Fruit fly (Drosophila melanogaster) whole organism, embryonic: ENCODE results near the gene CG14230.

Source experiments
- Aef1 ChIP-seq: fragments of 200-800 bp; sonication (Bioruptor generic); IDR thresholded peaks from 3 replicates; pipeline ENCODE4 v1.3.6; 2022; ENCODE audit warnings: missing biosample characterization, missing genetic modification characterization
- B-H1 ChIP-seq: fragments of 200-800 bp; sonication (Bioruptor generic); IDR thresholded peaks from 3 replicates; pipeline ENCODE4 v1.3.6; 2022; ENCODE audit warnings: missing biosample characterization, missing genetic modification characterization
- BEAF-32 ChIP-seq: fragments of 200-800 bp; sonication (Bioruptor generic); optimal IDR thresholded peaks from 3 replicates; lab custom pipeline; 2017; ENCODE audit warnings: missing biosample characterization, missing genetic modification characterization, mild to moderate bottlenecking, moderate library complexity, missing genetic modification reagents
- BtbVII ChIP-seq: fragments of 200-800 bp; sonication (Bioruptor generic); optimal IDR thresholded peaks from 3 replicates; lab custom pipeline; 2017; ENCODE audit warnings: missing biosample characterization, mild to moderate bottlenecking, missing genetic modification characterization
- CG10431 ChIP-seq: fragments of 200-800 bp; sonication (Bioruptor generic); optimal IDR thresholded peaks from 3 replicates; lab custom pipeline; 2018; ENCODE audit warnings: missing biosample characterization, mild to moderate bottlenecking, missing genetic modification characterization
- CG10959 ChIP-seq: fragments of 200-800 bp; sonication (Bioruptor generic); IDR thresholded peaks from 2 replicates; pipeline ENCODE4 v1.3.6; 2022; ENCODE audit warnings: missing biosample characterization, missing genetic modification characterization
- CG11504 ChIP-seq: fragments of 200-800 bp; sonication (Bioruptor generic); optimal IDR thresholded peaks from 3 replicates; lab custom pipeline; 2019; ENCODE audit warnings: missing biosample characterization, mild to moderate bottlenecking, missing genetic modification characterization, moderate library complexity
- CG12071 ChIP-seq: fragments of 200-800 bp; sonication (Bioruptor generic); optimal IDR thresholded peaks from 3 replicates; lab custom pipeline; 2018; ENCODE audit warnings: missing biosample characterization, mild to moderate bottlenecking, missing genetic modification characterization
- CG13296 ChIP-seq: fragments of 200-800 bp; sonication (Bioruptor generic); optimal IDR thresholded peaks from 3 replicates; lab custom pipeline; 2018; ENCODE audit warnings: missing biosample characterization, mild to moderate bottlenecking, missing genetic modification characterization
- CG13424 ChIP-seq: fragments of 200-800 bp; sonication (Bioruptor generic); optimal IDR thresholded peaks from 2 replicates; lab custom pipeline; 2019; ENCODE audit warnings: missing biosample characterization, mild to moderate bottlenecking, missing genetic modification characterization, moderate library complexity
- CG15011 ChIP-seq: fragments of 200-800 bp; sonication (Bioruptor generic); optimal IDR thresholded peaks from 3 replicates; lab custom pipeline; 2018; ENCODE audit warnings: missing biosample characterization, mild to moderate bottlenecking, missing genetic modification characterization
- CG1792 ChIP-seq: fragments of 200-800 bp; sonication (Bioruptor generic); optimal IDR thresholded peaks from 2 replicates; lab custom pipeline; 2016; ENCODE audit warnings: missing biosample characterization, missing genetic modification characterization
- CG2120 ChIP-seq: fragments of 200-800 bp; sonication (Bioruptor generic); optimal IDR thresholded peaks from 3 replicates; lab custom pipeline; 2016; ENCODE audit warnings: missing biosample characterization, missing genetic modification characterization
- CG2129 ChIP-seq: fragments of 200-800 bp; sonication (Bioruptor generic); IDR thresholded peaks from 2 replicates; pipeline ENCODE4 v1.3.6; 2022; ENCODE audit warnings: missing biosample characterization, missing genetic modification characterization; ENCODE audit not compliant: partially characterized antibody
- CG3407 ChIP-seq: fragments of 200-800 bp; sonication (Bioruptor generic); optimal IDR thresholded peaks from 2 replicates; lab custom pipeline; 2018; ENCODE audit warnings: missing biosample characterization, mild to moderate bottlenecking, missing genetic modification characterization
- CG4282 ChIP-seq: fragments of 200-800 bp; sonication (Bioruptor generic); optimal IDR thresholded peaks from 2 replicates; lab custom pipeline; 2016; ENCODE audit warnings: missing biosample characterization, missing genetic modification characterization
- CG4854 ChIP-seq: fragments of 200-800 bp; sonication (Bioruptor generic); optimal IDR thresholded peaks from 2 replicates; lab custom pipeline; 2016; ENCODE audit warnings: missing biosample characterization, missing genetic modification characterization, inconsistent platforms
- CG7271 ChIP-seq: fragments of 200-800 bp; sonication (Bioruptor generic); optimal IDR thresholded peaks from 2 replicates; lab custom pipeline; 2018; ENCODE audit warnings: missing biosample characterization, mild to moderate bottlenecking, missing genetic modification characterization, moderate library complexity
- CG7357 ChIP-seq: fragments of 200-800 bp; sonication (Bioruptor generic); IDR thresholded peaks from 3 replicates; pipeline ENCODE4 v1.3.6; 2022; ENCODE audit warnings: missing biosample characterization, missing genetic modification characterization
- CG8388 ChIP-seq: fragments of 200-800 bp; sonication (Bioruptor generic); optimal IDR thresholded peaks from 2 replicates; lab custom pipeline; 2019; ENCODE audit warnings: missing biosample characterization, mild to moderate bottlenecking, missing genetic modification characterization, moderate library complexity
- CG9817 ChIP-seq: fragments of 200-800 bp; sonication (Bioruptor generic); optimal IDR thresholded peaks from 2 replicates; lab custom pipeline; 2018; ENCODE audit warnings: missing biosample characterization, mild to moderate bottlenecking, missing genetic modification characterization, moderate library complexity
- Camta ChIP-seq: fragments of 200-800 bp; sonication (Bioruptor generic); optimal IDR thresholded peaks from 2 replicates; lab custom pipeline; 2016; ENCODE audit warnings: missing biosample characterization, missing genetic modification characterization
- Chrac-16 ChIP-seq: fragments of 200-800 bp; sonication (Bioruptor generic); optimal IDR thresholded peaks from 3 replicates; lab custom pipeline; 2016; ENCODE audit warnings: missing biosample characterization, missing genetic modification characterization
- Dad ChIP-seq: fragments of 200-800 bp; sonication (Bioruptor generic); optimal IDR thresholded peaks from 3 replicates; lab custom pipeline; 2016; ENCODE audit warnings: missing biosample characterization, missing genetic modification characterization
- H2.0 ChIP-seq: fragments of 200-800 bp; sonication (Bioruptor generic); IDR thresholded peaks from 2 replicates; pipeline ENCODE4 v1.3.6; 2022; ENCODE audit warnings: missing biosample characterization, missing genetic modification characterization
- Hmx ChIP-seq: fragments of 200-800 bp; sonication (Bioruptor generic); optimal IDR thresholded peaks from 2 replicates; lab custom pipeline; 2016; ENCODE audit warnings: missing biosample characterization, missing genetic modification characterization
- Jarid2 ChIP-seq: fragments of 200-800 bp; sonication (Bioruptor generic); optimal IDR thresholded peaks from 3 replicates; lab custom pipeline; 2017; ENCODE audit warnings: mild to moderate bottlenecking, missing biosample characterization, missing genetic modification reagents, missing genetic modification characterization
- MBD-R2 ChIP-seq: fragments of 200-800 bp; sonication (Bioruptor generic); IDR thresholded peaks from 2 replicates; pipeline ENCODE4 v1.3.6; 2022; ENCODE audit warnings: missing biosample characterization, missing genetic modification characterization
- Meics ChIP-seq: fragments of 200-800 bp; sonication (Bioruptor generic); optimal IDR thresholded peaks from 2 replicates; lab custom pipeline; 2017; ENCODE audit warnings: missing biosample characterization, mild to moderate bottlenecking, missing genetic modification characterization
- Sox100B ChIP-seq: fragments of 200-800 bp; sonication (Bioruptor generic); optimal IDR thresholded peaks from 3 replicates; lab custom pipeline; 2018; ENCODE audit warnings: missing biosample characterization, mild to moderate bottlenecking, missing genetic modification characterization
- Sox102F ChIP-seq: fragments of 200-800 bp; sonication (Bioruptor generic); optimal IDR thresholded peaks from 2 replicates; lab custom pipeline; 2018; ENCODE audit warnings: missing biosample characterization, mild to moderate bottlenecking, missing genetic modification characterization, moderate library complexity
- Trl ChIP-seq, 3 experiments: fragments of >200 bp in 2 of 3; fragments of 200-800 bp in 1 of 3; sonication (Bioruptor generic) in 1 of 3; optimal IDR thresholded peaks; 2 replicates in 1 of 3; 3 replicates in 2 of 3; lab custom pipeline; 2016 to 2017; ENCODE audit warnings: missing biosample characterization in 1 of 3, missing genetic modification characterization in 1 of 3
- ase ChIP-seq: fragments of 200-800 bp; sonication (Bioruptor generic); IDR thresholded peaks from 3 replicates; pipeline ENCODE4 v1.3.6; 2022; ENCODE audit warnings: missing biosample characterization, missing genetic modification characterization
- esg ChIP-seq: fragments of 200-800 bp; sonication (Bioruptor generic); conservative IDR thresholded peaks from 2 replicates; pipeline ENCODE4 v1.3.6; 2022; ENCODE audit warnings: missing biosample characterization, missing genetic modification characterization
- fd102C ChIP-seq: fragments of 200-800 bp; sonication (Bioruptor generic); optimal IDR thresholded peaks from 2 replicates; lab custom pipeline; 2018; ENCODE audit warnings: missing biosample characterization, mild to moderate bottlenecking, missing genetic modification characterization, moderate library complexity
- gsb-n ChIP-seq: fragments of 200-800 bp; sonication (Bioruptor generic); optimal IDR thresholded peaks from 3 replicates; lab custom pipeline; 2018; ENCODE audit warnings: missing biosample characterization, mild to moderate bottlenecking, missing genetic modification characterization
- h ChIP-seq: fragments of >200 bp; optimal IDR thresholded peaks from 2 replicates; lab custom pipeline; 2017
- insv ChIP-seq, 2 experiments: fragments of 200-800 bp; sonication (Bioruptor generic); optimal IDR thresholded peaks; 3 replicates each; lab custom pipeline; 2016 to 2018; ENCODE audit warnings: missing biosample characterization in 2 of 2, missing genetic modification characterization in 2 of 2
- kay ChIP-seq: fragments of 200-800 bp; sonication (Bioruptor generic); optimal IDR thresholded peaks from 2 replicates; lab custom pipeline; 2016; ENCODE audit warnings: missing biosample characterization, missing genetic modification characterization
- klu ChIP-seq: fragments of 200-800 bp; sonication (Bioruptor generic); IDR thresholded peaks from 2 replicates; pipeline ENCODE4 v1.3.6; 2022; ENCODE audit warnings: missing biosample characterization, missing genetic modification characterization
- knrl ChIP-seq: fragments of 200-800 bp; sonication (Bioruptor generic); IDR thresholded peaks from 3 replicates; pipeline ENCODE4 v1.3.6; 2022; ENCODE audit warnings: missing biosample characterization, missing genetic modification characterization; ENCODE audit not compliant: partially characterized antibody
- lilli ChIP-seq: fragments of 200-800 bp; sonication (Bioruptor generic); optimal IDR thresholded peaks from 3 replicates; lab custom pipeline; 2016; ENCODE audit warnings: missing biosample characterization, missing genetic modification characterization
- nau ChIP-seq: fragments of 200-800 bp; sonication (Bioruptor generic); optimal IDR thresholded peaks from 3 replicates; lab custom pipeline; 2017; ENCODE audit warnings: missing biosample characterization, mild to moderate bottlenecking, missing genetic modification characterization, missing genetic modification reagents
- pb ChIP-seq: fragments of 200-800 bp; sonication (Bioruptor generic); optimal IDR thresholded peaks from 3 replicates; lab custom pipeline; 2016; ENCODE audit warnings: missing biosample characterization, missing genetic modification characterization
- pho ChIP-seq: fragments of 200-800 bp; sonication (Bioruptor generic); optimal IDR thresholded peaks from 2 replicates; lab custom pipeline; 2016; ENCODE audit warnings: missing biosample characterization, missing genetic modification characterization
- rib ChIP-seq: fragments of 200-800 bp; sonication (Bioruptor generic); IDR thresholded peaks from 2 replicates; pipeline ENCODE4 v1.3.6; 2022; ENCODE audit warnings: missing biosample characterization, missing genetic modification characterization
- sc ChIP-seq, 3 experiments: fragments of >200 bp in 2 of 3; fragments of 200-800 bp in 1 of 3; sonication (Bioruptor generic) in 1 of 3; optimal IDR thresholded peaks; 2 replicates in 2 of 3; 3 replicates in 1 of 3; lab custom pipeline; 2017; ENCODE audit warnings: mild to moderate bottlenecking in 1 of 3, missing biosample characterization in 1 of 3, missing genetic modification characterization in 1 of 3, missing genetic modification reagents in 1 of 3
- sd ChIP-seq: fragments of 200-800 bp; sonication (Bioruptor generic); optimal IDR thresholded peaks from 3 replicates; lab custom pipeline; 2018; ENCODE audit warnings: missing biosample characterization, mild to moderate bottlenecking, missing genetic modification characterization, moderate library complexity
- tx ChIP-seq: fragments of 200-800 bp; sonication (Bioruptor generic); optimal IDR thresholded peaks from 2 replicates; lab custom pipeline; 2016; ENCODE audit warnings: missing biosample characterization, missing genetic modification characterization
- wdn ChIP-seq: fragments of 200-800 bp; sonication (Bioruptor generic); IDR thresholded peaks from 2 replicates; pipeline ENCODE4 v1.3.6; 2022; ENCODE audit warnings: missing biosample characterization, missing genetic modification characterization

CG14230 gene

DNA sequence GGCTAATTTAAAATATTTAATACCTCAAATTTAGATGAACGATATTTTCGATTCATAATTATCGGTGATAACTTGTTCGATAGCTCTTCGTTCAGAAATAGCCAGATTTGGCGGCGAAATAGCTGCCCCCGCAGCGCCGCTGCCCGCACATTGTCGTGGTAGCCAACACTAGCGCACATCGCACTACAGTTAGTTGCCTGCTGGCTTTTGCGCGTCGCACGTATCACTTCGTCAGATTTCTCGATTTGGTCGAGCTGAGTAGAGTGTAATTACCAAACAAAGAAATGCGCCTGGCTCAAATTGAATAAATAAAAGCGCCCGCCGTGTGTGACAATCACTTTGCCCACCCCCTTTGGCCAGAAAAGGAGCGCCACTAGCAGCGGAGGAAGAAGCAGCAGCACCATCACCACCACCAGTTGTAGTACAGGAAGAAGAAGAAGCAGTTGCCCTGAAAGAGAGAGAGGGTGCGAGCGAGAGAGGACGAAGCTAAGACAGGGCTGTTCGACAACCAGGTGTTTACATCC is 46.7 kb downstream of the CG14230 start, which contains the start of gene Abcd3 (continued):
- TF ChIP-seq CG7271 (tag; lab: Kevin White, UChicago) (no peak), CG3407 (no peak), CG9817 (tag; lab: Kevin White, UChicago) (peak; percentile 5), knrl (GFP tag; lab: Robert Waterston, UW) (peak; percentile 58), CG15011 (GFP tag; lab: Kevin White, UChicago) (no peak), nau (GFP tag; lab: Kevin White, UChicago) (peak; percentile 54), Jarid2 (GFP tag; lab: Kevin White, UChicago) (peak; percentile 91), CG13296 (GFP tag; lab: Kevin White, UChicago) (peak; percentile 21), CG10431 (GFP tag; lab: Kevin White, UChicago) (no peak), CG4854 (GFP tag; lab: Kevin White, UChicago) (no peak), H2.0 (GFP tag; lab: Robert Waterston, UW) (no peak), gsb-n (tag; lab: Kevin White, UChicago) (no peak), Dad (no peak), CG8388 (GFP tag; lab: Kevin White, UChicago) (no peak), Camta (no peak), ase (GFP tag; lab: Robert Waterston, UW) (no peak), CG2129 (no peak), fd102C (GFP tag; lab: Kevin White, UChicago) (no peak), Sox102F (GFP tag; lab: Kevin White, UChicago) (no peak), tx (GFP tag; lab: Kevin White, UChicago) (no peak), Chrac-16 (no peak), rib (peak; percentile 25; the same call in 1 of the 2 replicates), CG4282 (GFP tag; lab: Kevin White, UChicago) (no peak), CG12071 (GFP tag; lab: Kevin White, UChicago) (peak; percentile 52), Meics (GFP tag; lab: Kevin White, UChicago) (peak; percentile 29), CG7357 (no peak), klu (GFP tag; lab: Robert Waterston, UW) (no peak), sd (tag; lab: Kevin White, UChicago) (peak; percentile 53), lilli (GFP tag; lab: Kevin White, UChicago) (peak; percentile 34), insv (GFP tag; optimal IDR thresholded peaks at IDR 0.05; lab: Kevin White, UChicago) (peak in 1 of 2 experiments; percentile 52), CG10959 (no peak), CG13424 (tag; lab: Kevin White, UChicago) (no peak), CG11504 (tag; lab: Kevin White, UChicago) (peak; percentile 10), CG1792 (peak; percentile 40), esg (no peak), wdn (GFP tag; lab: Robert Waterston, UW) (no peak), Aef1 (GFP tag; lab: Robert Waterston, UW) (no peak), BEAF-32 (GFP tag; lab: Kevin White, UChicago) (peak; percentile 58), pb (GFP tag; lab: Kevin White, UChicago) (peak; percentile 4), h (no peak), pho (no peak), sc (optimal IDR thresholded peaks at IDR 0.05; lab: Kevin White, UChicago) (no peak), sc (GFP tag; optimal IDR thresholded peaks at IDR 0.05; lab: Kevin White, UChicago) (no peak), BtbVII (peak; percentile 60), B-H1 (GFP tag; lab: Robert Waterston, UW) (no peak), kay (GFP tag; lab: Kevin White, UChicago) (no peak), CG2120 (GFP tag; lab: Kevin White, UChicago) (no peak), Sox100B (GFP tag; lab: Kevin White, UChicago) (no peak), MBD-R2 (GFP tag; lab: Robert Waterston, UW) (peak; percentile 50), Trl (optimal IDR thresholded peaks at IDR 0.05; lab: Kevin White, UChicago) (peak in 1 of 2 experiments; percentile 39), Trl (GFP tag; optimal IDR thresholded peaks at IDR 0.05; lab: Kevin White, UChicago) (peak; percentile 51), Hmx (GFP tag; lab: Kevin White, UChicago) (no peak)
